Worm (Caenorhabditis elegans) whole organism, L3 larva: ENCODE data around the gene nspc-18.

Source experiments
- R02D3.7 ChIP-seq: fragments of 150-350 bp; optimal IDR thresholded peaks from 2 replicates; lab custom pipeline; 2014; ENCODE audit warnings: missing biosample characterization, missing genetic modification characterization
- ZK546.5 ChIP-seq: sonication (generic microtip); optimal IDR thresholded peaks from 2 replicates; lab custom pipeline; 2017; ENCODE audit warnings: missing biosample characterization, missing genetic modification characterization
- aly-2 ChIP-seq: fragments of 150-350 bp; optimal IDR thresholded peaks from 2 replicates; lab custom pipeline; 2014; ENCODE audit warnings: missing biosample characterization, missing genetic modification characterization
- ama-1 ChIP-seq: fragments of 150-350 bp; optimal IDR thresholded peaks from 2 replicates; lab custom pipeline; 2018
- ceh-16 ChIP-seq: sonication (generic microtip); optimal IDR thresholded peaks from 2 replicates; lab custom pipeline; 2017; ENCODE audit warnings: missing biosample characterization, missing genetic modification characterization
- ceh-28 ChIP-seq: fragments of 150-350 bp; optimal IDR thresholded peaks from 2 replicates; lab custom pipeline; 2014; ENCODE audit warnings: missing biosample characterization, missing genetic modification reagents, missing genetic modification characterization
- ceh-82 ChIP-seq: fragments of 150-350 bp; optimal IDR thresholded peaks from 2 replicates; lab custom pipeline; 2014; ENCODE audit warnings: missing biosample characterization, missing genetic modification characterization
- ceh-9 ChIP-seq: sonication (generic microtip); optimal IDR thresholded peaks from 2 replicates; lab custom pipeline; 2018; ENCODE audit warnings: missing biosample characterization, missing genetic modification characterization
- daf-12 ChIP-seq: fragments of 150-350 bp; optimal IDR thresholded peaks from 2 replicates; lab custom pipeline; 2014; ENCODE audit warnings: missing biosample characterization, missing genetic modification reagents, missing genetic modification characterization
- egl-27 ChIP-seq: sonication (generic microtip); optimal IDR thresholded peaks from 4 replicates; lab custom pipeline; 2017; ENCODE audit warnings: missing biosample characterization, missing genetic modification reagents, missing genetic modification characterization
- egl-5 ChIP-seq: fragments of 150-350 bp; optimal IDR thresholded peaks from 2 replicates; lab custom pipeline; 2017; ENCODE audit warnings: missing biosample characterization, missing genetic modification reagents, missing genetic modification characterization, inconsistent platforms
- elt-1 ChIP-seq: fragments of 150-350 bp; optimal IDR thresholded peaks from 2 replicates; lab custom pipeline; 2014; ENCODE audit warnings: missing biosample characterization, missing genetic modification characterization
- elt-2 ChIP-seq: sonication (generic microtip); optimal IDR thresholded peaks from 2 replicates; lab custom pipeline; 2016; ENCODE audit warnings: missing genetic modification reagents, mild to moderate bottlenecking, missing genetic modification characterization, missing compliant biosample characterization
- elt-3 ChIP-seq, 3 experiments: fragments of 150-350 bp in 1 of 3; sonication (generic microtip) in 2 of 3; optimal IDR thresholded peaks; 2 replicates in 2 of 3; 4 replicates in 1 of 3; lab custom pipeline; 2014 to 2017; ENCODE audit warnings: missing biosample characterization in 3 of 3, missing genetic modification characterization in 3 of 3
- fkh-2 ChIP-seq: fragments of 150-350 bp; optimal IDR thresholded peaks from 2 replicates; lab custom pipeline; 2014; ENCODE audit warnings: missing biosample characterization, missing genetic modification reagents, missing genetic modification characterization
- hmg-11 ChIP-seq: sonication (generic microtip); optimal IDR thresholded peaks from 2 replicates; lab custom pipeline; 2016; ENCODE audit warnings: missing genetic modification characterization, missing compliant biosample characterization
- jun-1 ChIP-seq: fragments of 150-350 bp; optimal IDR thresholded peaks from 2 replicates; lab custom pipeline; 2014; ENCODE audit warnings: missing biosample characterization, missing genetic modification reagents, missing genetic modification characterization
- lin-15B ChIP-seq: fragments of 150-350 bp; optimal IDR thresholded peaks from 2 replicates; lab custom pipeline; 2014; ENCODE audit warnings: missing biosample characterization, missing genetic modification characterization
- lin-39 ChIP-seq: fragments of 150-350 bp; optimal IDR thresholded peaks from 2 replicates; lab custom pipeline; 2018; ENCODE audit warnings: missing biosample characterization, missing genetic modification reagents, missing genetic modification characterization
- lsy-12 ChIP-seq: sonication (generic microtip); optimal IDR thresholded peaks from 2 replicates; lab custom pipeline; 2016; ENCODE audit warnings: mild to moderate bottlenecking, missing genetic modification characterization, missing compliant biosample characterization
- mml-1 ChIP-seq: fragments of 150-350 bp; sonication (generic microtip); optimal IDR thresholded peaks from 3 replicates; lab custom pipeline; 2014; ENCODE audit warnings: missing biosample characterization, missing genetic modification characterization
- nfya-1 ChIP-seq: sonication (generic microtip); optimal IDR thresholded peaks from 2 replicates; lab custom pipeline; 2017; ENCODE audit warnings: missing genetic modification characterization, mild to moderate bottlenecking, missing compliant biosample characterization, antibody characterized with exemption, moderate library complexity; ENCODE audit not compliant: insufficient read depth
- nhr-11 ChIP-seq: fragments of 150-350 bp; optimal IDR thresholded peaks from 2 replicates; lab custom pipeline; 2014; ENCODE audit warnings: missing biosample characterization, missing genetic modification characterization
- nhr-23 ChIP-seq: fragments of 150-350 bp; optimal IDR thresholded peaks from 2 replicates; lab custom pipeline; 2014; ENCODE audit warnings: missing biosample characterization, missing genetic modification reagents, missing genetic modification characterization
- nhr-237 ChIP-seq: fragments of 150-350 bp; optimal IDR thresholded peaks from 2 replicates; lab custom pipeline; 2014; ENCODE audit warnings: missing biosample characterization, missing genetic modification characterization
- nhr-25 ChIP-seq: sonication (generic microtip); optimal IDR thresholded peaks from 2 replicates; lab custom pipeline; 2017; ENCODE audit warnings: missing biosample characterization, missing genetic modification characterization
- nhr-28 ChIP-seq: fragments of 150-350 bp; optimal IDR thresholded peaks from 2 replicates; lab custom pipeline; 2014; ENCODE audit warnings: missing biosample characterization, missing genetic modification characterization
- nhr-43 ChIP-seq: sonication (generic microtip); optimal IDR thresholded peaks from 2 replicates; lab custom pipeline; 2016; ENCODE audit warnings: mild to moderate bottlenecking, missing genetic modification characterization, missing compliant biosample characterization; ENCODE audit not compliant: poor library complexity, severe bottlenecking
- nhr-67 ChIP-seq: fragments of 150-350 bp; optimal IDR thresholded peaks from 2 replicates; lab custom pipeline; 2014; ENCODE audit warnings: missing biosample characterization, missing genetic modification characterization
- nhr-76 ChIP-seq: fragments of 150-350 bp; sonication (generic microtip); optimal IDR thresholded peaks from 5 replicates; lab custom pipeline; 2014; ENCODE audit warnings: missing biosample characterization, missing genetic modification characterization
- nhr-77 ChIP-seq: fragments of 150-350 bp; optimal IDR thresholded peaks from 2 replicates; lab custom pipeline; 2014; ENCODE audit warnings: missing biosample characterization, missing genetic modification characterization
- pha-4 ChIP-seq: fragments of 150-350 bp; optimal IDR thresholded peaks from 2 replicates; lab custom pipeline; 2014; ENCODE audit warnings: missing biosample characterization, missing genetic modification reagents, missing genetic modification characterization
- pqm-1 ChIP-seq: fragments of 150-350 bp; optimal IDR thresholded peaks from 2 replicates; lab custom pipeline; 2017; ENCODE audit warnings: missing biosample characterization, missing genetic modification characterization, inconsistent platforms
- skn-1 ChIP-seq: fragments of 150-350 bp; optimal IDR thresholded peaks from 2 replicates; lab custom pipeline; 2014; ENCODE audit warnings: missing biosample characterization, missing genetic modification characterization
- tbx-2 ChIP-seq: sonication (generic microtip); optimal IDR thresholded peaks from 2 replicates; lab custom pipeline; 2016; ENCODE audit warnings: mild to moderate bottlenecking, missing genetic modification characterization, missing compliant biosample characterization
- unc-62 ChIP-seq: fragments of 150-350 bp; sonication (generic microtip); optimal IDR thresholded peaks from 4 replicates; lab custom pipeline; 2014; ENCODE audit warnings: missing biosample characterization, missing genetic modification reagents, missing genetic modification characterization
- zag-1 ChIP-seq: fragments of 150-350 bp; optimal IDR thresholded peaks from 2 replicates; lab custom pipeline; 2014; ENCODE audit warnings: missing biosample characterization, missing genetic modification characterization

nspc-18 gene

DNA sequence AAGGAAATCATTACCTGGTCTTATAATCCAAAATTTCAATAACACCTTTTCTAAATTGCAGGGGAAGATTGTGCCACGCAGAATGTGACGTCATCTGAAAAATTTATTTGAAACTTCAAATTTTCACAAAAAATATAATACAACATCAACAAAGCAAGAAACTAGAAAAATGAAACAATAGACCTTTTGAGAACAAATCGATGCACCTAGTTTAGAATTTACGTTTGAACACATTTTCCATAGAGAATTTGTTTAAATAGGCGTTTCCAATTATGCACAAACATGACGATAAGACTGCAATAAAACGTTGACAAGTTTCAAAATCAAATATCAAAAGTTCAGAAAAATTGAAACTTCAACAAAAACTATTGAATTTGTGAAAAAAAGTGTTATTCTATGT is 14.6 kb downstream of the nspc-18 start, which contains the start of gene fbxa-141:
fbxa-141 (minus strand) TSS at position 101 of the 400 bp plus-strand sequence.
- no peak for TF ChIP-seq nhr-67 (tag; lab: Kevin White, UChicago)
- TF ChIP-seq zag-1: no peak
- no peak for TF ChIP-seq ama-1
- no peak for TF ChIP-seq nhr-28 (tag; lab: Kevin White, UChicago)
- TF ChIP-seq nhr-237 (tag; lab: Kevin White, UChicago): no peak
- TF ChIP-seq ceh-28 (tag; lab: Kevin White, UChicago): no peak
- TF ChIP-seq skn-1 (tag; lab: Kevin White, UChicago): no peak

DNA sequence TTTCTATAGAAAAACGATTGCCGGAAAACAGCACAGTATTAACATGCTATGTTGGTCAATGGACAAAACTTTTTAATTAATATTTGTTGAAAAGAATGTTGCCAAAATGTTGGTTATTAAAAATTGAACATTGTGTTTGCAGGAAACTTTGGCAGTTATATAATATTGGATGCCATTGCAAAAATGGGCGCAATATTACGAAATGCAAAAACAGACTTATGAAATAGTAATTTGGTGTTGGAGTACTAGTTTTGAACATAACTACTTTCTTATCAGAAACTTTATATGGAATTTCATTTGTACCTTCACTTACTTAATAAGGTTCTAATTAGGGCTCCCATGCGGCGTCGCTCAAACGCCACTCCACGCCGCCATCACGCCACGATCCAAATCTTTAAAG is 17.1 kb downstream of the nspc-18 start:
- TF ChIP-seq elt-2 (tag; lab: Kevin White, UChicago): no peak
- TF ChIP-seq mml-1 (tag; lab: Kevin White, UChicago): no peak
- no peak for TF ChIP-seq unc-62 (GFP tag; lab: Kevin White, UChicago)
- TF ChIP-seq zag-1: no peak
- TF ChIP-seq pha-4 (tag; lab: Kevin White, UChicago): no peak
- TF ChIP-seq nhr-25: no peak
- TF ChIP-seq nhr-77: no peak
- TF ChIP-seq nfya-1 (tag; lab: Kevin White, UChicago): no peak
- no peak for TF ChIP-seq jun-1 (tag; lab: Kevin White, UChicago)
- no peak for TF ChIP-seq nhr-76
- no peak for TF ChIP-seq ceh-16 (tag; lab: Kevin White, UChicago)
- TF ChIP-seq ceh-28 (tag; lab: Kevin White, UChicago): no peak
- TF ChIP-seq fkh-2 (tag; lab: Kevin White, UChicago): no peak
- no peak for TF ChIP-seq tbx-2
- TF ChIP-seq daf-12: no peak

DNA sequence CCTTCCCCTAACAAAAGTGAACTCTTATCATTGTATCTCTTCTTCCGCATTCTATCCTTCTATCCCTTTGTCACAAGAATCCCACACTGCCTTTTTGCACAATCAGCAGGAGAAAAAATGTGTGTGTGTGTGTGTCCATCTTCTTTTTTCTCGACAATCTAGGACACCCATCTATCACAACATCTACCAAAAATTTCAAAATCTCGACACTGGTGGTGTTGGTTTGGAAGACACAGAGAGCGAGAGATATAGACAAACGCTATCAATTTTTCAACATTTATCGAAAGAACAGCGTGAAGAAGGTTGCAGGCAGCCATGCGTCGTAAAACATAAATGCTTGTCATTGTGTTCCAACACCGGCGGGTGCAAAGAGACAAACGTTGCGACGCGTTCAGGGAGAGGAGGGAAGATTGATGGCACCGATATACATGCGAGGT is 18.6 kb downstream of the nspc-18 start:
- TF ChIP-seq nhr-237 (tag; lab: Kevin White, UChicago) (no peak), lin-15B (tag; lab: Kevin White, UChicago) (peak; percentile 12), skn-1 (tag; lab: Kevin White, UChicago) (no peak), unc-62 (GFP tag; lab: Kevin White, UChicago) (peak; percentile 91), ceh-82 (tag; lab: Kevin White, UChicago) (no peak), zag-1 (no peak), R02D3.7 (tag; lab: Kevin White, UChicago) (no peak), pqm-1 (tag; lab: Kevin White, UChicago) (no peak), ama-1 (no peak), lin-39 (tag; lab: Kevin White, UChicago) (peak; percentile 58), nfya-1 (tag; lab: Kevin White, UChicago) (peak; percentile 45), jun-1 (tag; lab: Kevin White, UChicago) (no peak), egl-5 (tag; lab: Kevin White, UChicago) (peak; percentile 34), nhr-77 (no peak), nhr-28 (tag; lab: Kevin White, UChicago) (no peak), elt-2 (tag; lab: Kevin White, UChicago) (peak; percentile 13), egl-27 (peak; percentile 15), aly-2 (no peak), fkh-2 (tag; lab: Kevin White, UChicago) (no peak), nhr-23 (peak; percentile 90), lsy-12 (no peak), hmg-11 (tag; lab: Kevin White, UChicago) (no peak), elt-3 (tag; optimal IDR thresholded peaks at IDR 0.05; lab: Kevin White, UChicago) (peak; percentile 45 to 69 (median 60)), tbx-2 (no peak), ceh-28 (tag; lab: Kevin White, UChicago) (peak; percentile 62), elt-1 (tag; lab: Kevin White, UChicago) (peak; percentile 89), nhr-43 (tag; lab: Kevin White, UChicago) (peak; percentile 61), nhr-11 (tag; lab: Kevin White, UChicago) (peak; percentile 59), nhr-25 (peak; percentile 82)

DNA sequence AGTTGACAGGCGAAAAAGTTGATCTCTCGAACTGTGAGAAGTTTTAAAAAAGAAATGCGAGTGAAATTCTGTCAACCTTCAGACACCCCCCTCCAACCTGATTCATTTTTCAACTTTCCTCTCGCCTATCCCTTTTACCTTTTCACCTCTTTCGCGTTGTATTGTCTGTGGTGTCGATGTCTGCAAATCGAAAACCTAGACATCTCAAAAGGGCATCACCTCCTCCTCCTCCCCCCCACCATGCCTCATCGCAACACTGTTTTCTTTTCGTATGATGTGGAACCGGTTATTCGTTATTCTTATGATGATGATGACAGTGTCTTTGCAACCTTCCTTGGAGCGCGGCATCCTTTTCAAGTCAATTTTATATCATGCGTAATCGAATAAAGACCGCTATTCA is 19.5 kb downstream of the nspc-18 start:
- TF ChIP-seq ZK546.5 (tag; lab: Kevin White, UChicago): no peak
- TF ChIP-seq skn-1 (tag; lab: Kevin White, UChicago): no peak
- TF ChIP-seq daf-12: no peak
- TF ChIP-seq nhr-11 (tag; lab: Kevin White, UChicago): no peak
- peak; percentile 77 for TF ChIP-seq nhr-43 (tag; lab: Kevin White, UChicago)
- TF ChIP-seq nhr-25: peak; percentile 98
- TF ChIP-seq unc-62 (GFP tag; lab: Kevin White, UChicago): peak; percentile 38
- TF ChIP-seq elt-3 (tag; optimal IDR thresholded peaks at IDR 0.05; lab: Kevin White, UChicago): peak in 1 of 3 experiments; percentile 35
- TF ChIP-seq egl-27: peak; percentile 8
- TF ChIP-seq ceh-9 (tag; lab: Kevin White, UChicago): no peak
- peak; percentile 42 for TF ChIP-seq nhr-23
- peak; percentile 79 for TF ChIP-seq elt-1 (tag; lab: Kevin White, UChicago)
- TF ChIP-seq hmg-11 (tag; lab: Kevin White, UChicago): no peak
- TF ChIP-seq, all 47 proteins: peak for 7
